Fruit fly (Drosophila melanogaster) whole organism, wandering third instar larva: ENCODE measurements around the gene Sf3a1.

Source experiments
- CG9705 ChIP-seq: fragments of 200-800 bp; sonication (Bioruptor generic); optimal IDR thresholded peaks from 2 replicates; lab custom pipeline; 2018; ENCODE audit warnings: missing biosample characterization, mild to moderate bottlenecking, missing genetic modification characterization
- Dfd ChIP-seq: fragments of >200 bp; optimal IDR thresholded peaks from 2 replicates; lab custom pipeline; 2017; ENCODE audit warnings: missing biosample characterization, missing genetic modification characterization
- Jra ChIP-seq: sonication (Bioruptor generic); optimal IDR thresholded peaks from 2 replicates; lab custom pipeline; 2016; ENCODE audit warnings: missing biosample characterization, missing genetic modification characterization
- Mio ChIP-seq: sonication (Bioruptor generic); optimal IDR thresholded peaks from 2 replicates; lab custom pipeline; 2016; ENCODE audit warnings: missing biosample characterization, missing genetic modification characterization
- Rel ChIP-seq, 2 experiments: fragments of 200-800 bp; sonication (Bioruptor generic) in 1 of 2; optimal IDR thresholded peaks; 2 replicates in 1 of 2; 3 replicates in 1 of 2; lab custom pipeline; 2016 to 2019; ENCODE audit warnings: mild to moderate bottlenecking in 2 of 2, missing biosample characterization in 2 of 2, missing genetic modification characterization in 2 of 2, moderate library complexity in 1 of 2
- brk ChIP-seq: fragments of 200-800 bp; sonication (Bioruptor generic); optimal IDR thresholded peaks from 2 replicates; lab custom pipeline; 2016; ENCODE audit warnings: missing biosample characterization, mild to moderate bottlenecking, missing genetic modification characterization
- h ChIP-seq: fragments of 200-800 bp; sonication (Bioruptor generic); optimal IDR thresholded peaks from 3 replicates; lab custom pipeline; 2016; ENCODE audit warnings: missing biosample characterization, mild to moderate bottlenecking, missing genetic modification characterization
- rgr ChIP-seq: fragments of 200-800 bp; sonication (Bioruptor generic); optimal IDR thresholded peaks from 3 replicates; lab custom pipeline; 2016; ENCODE audit warnings: missing biosample characterization, mild to moderate bottlenecking, missing genetic modification characterization
- usp ChIP-seq: fragments of >200 bp; optimal IDR thresholded peaks from 2 replicates; lab custom pipeline; 2017; ENCODE audit warnings: missing biosample characterization, missing genetic modification characterization

DNA sequence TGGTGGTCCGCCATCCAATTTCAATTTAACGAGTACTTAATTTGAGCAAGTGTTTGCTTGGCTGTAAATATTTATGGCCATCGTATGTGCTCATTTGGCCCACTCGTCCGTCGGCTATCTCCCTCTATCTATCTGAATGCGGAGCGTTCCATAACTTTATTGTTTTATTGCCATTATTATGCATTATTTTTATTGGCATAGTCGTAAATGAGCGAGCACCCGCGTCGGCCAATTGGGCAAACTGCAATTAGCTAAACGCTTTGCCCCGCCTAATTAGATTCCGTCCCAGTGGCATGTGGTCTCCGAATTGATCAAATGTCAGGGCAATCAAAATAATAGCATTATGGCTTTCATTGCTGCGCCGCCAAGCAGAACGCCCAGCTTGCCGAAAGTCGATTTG is 39.9 kb downstream of the Sf3a1 start:
- TF ChIP-seq h (GFP tag; lab: Kevin White, UChicago) (no peak), rgr (GFP tag; lab: Kevin White, UChicago) (no peak), Jra (no peak), Rel (GFP tag; optimal IDR thresholded peaks at IDR 0.05; lab: Kevin White, UChicago) (no peak), Rel (tag; optimal IDR thresholded peaks at IDR 0.05; lab: Kevin White, UChicago) (no peak), usp (GFP tag; lab: Kevin White, UChicago) (no peak), Dfd (no peak), brk (GFP tag; lab: Kevin White, UChicago) (no peak), CG9705 (GFP tag; lab: Kevin White, UChicago) (no peak), Mio (GFP tag; lab: Kevin White, UChicago) (no peak)
